Worm (Caenorhabditis elegans) whole organism, L2 larva: ENCODE data around the gene lact-4.

Experiments
- Y55F3AM.14 ChIP-seq: fragments of 200-800 bp; sonication (Bioruptor generic); optimal IDR thresholded peaks from 2 replicates; lab custom pipeline; 2018; ENCODE audit warnings: mild to moderate bottlenecking, missing genetic modification characterization, missing compliant biosample characterization
- aly-2 ChIP-seq: fragments of 150-350 bp; optimal IDR thresholded peaks from 2 replicates; lab custom pipeline; 2014; ENCODE audit warnings: missing biosample characterization, missing genetic modification characterization
- lin-13 ChIP-seq: fragments of 150-350 bp; optimal IDR thresholded peaks from 2 replicates; lab custom pipeline; 2014; ENCODE audit warnings: missing biosample characterization, missing genetic modification reagents, missing genetic modification characterization
- nhr-77 ChIP-seq: fragments of 150-350 bp; optimal IDR thresholded peaks from 2 replicates; lab custom pipeline; 2014; ENCODE audit warnings: missing biosample characterization, missing genetic modification characterization
- snpc-4 ChIP-seq: fragments of 150-350 bp; optimal IDR thresholded peaks from 2 replicates; lab custom pipeline; 2014; ENCODE audit warnings: missing biosample characterization, missing genetic modification characterization
- zag-1 ChIP-seq: fragments of 150-350 bp; optimal IDR thresholded peaks from 2 replicates; lab custom pipeline; 2014; ENCODE audit warnings: missing biosample characterization, missing genetic modification characterization
- ztf-11 ChIP-seq: sonication (generic microtip); optimal IDR thresholded peaks from 2 replicates; lab custom pipeline; 2017; ENCODE audit warnings: missing biosample characterization, missing genetic modification characterization

ce11 chrII:8515521-8515920, 35.2 kb upstream of the lact-4 start:
- TF ChIP-seq zag-1 (no peak), aly-2 (tag; lab: Kevin White, UChicago) (no peak), ztf-11 (tag; lab: Kevin White, UChicago) (no peak), lin-13 (GFP tag; lab: Kevin White, UChicago) (no peak), snpc-4 (no peak), nhr-77 (no peak), Y55F3AM.14 (no peak)
